Worm (Caenorhabditis elegans): ENCODE data around the gene rgs-7.

Gene rgs-7

ce11 chrX:3513715-3514114 is 28.6 kb upstream of the rgs-7 start:
- TF ChIP-seq egl-27 (tag; optimal IDR thresholded peaks at IDR 0.05) (no peak), Y55F3AM.14 (GFP tag; optimal IDR thresholded peaks at IDR 0.05) (no peak), skn-1 (tag; optimal IDR thresholded peaks at IDR 0.05) (no peak), C34F6.9 (tag; optimal IDR thresholded peaks at IDR 0.05) (no peak), sem-4 (tag; optimal IDR thresholded peaks at IDR 0.05) (no peak), R02D3.7 (tag; optimal IDR thresholded peaks at IDR 0.05) (no peak), ztf-4 (tag; optimal IDR thresholded peaks at IDR 0.05) (no peak)

- TF ChIP-seq fos-1 (tag; optimal IDR thresholded peaks at IDR 0.05) (no peak), unc-55 (GFP tag; optimal IDR thresholded peaks at IDR 0.05) (peak; percentile 13)
Measured at ce11 chrX:3517141-3517540, 25.2 kb upstream of the rgs-7 start.

- TF ChIP-seq zag-1 (tag; optimal IDR thresholded peaks at IDR 0.05) = no peak
- no peak for TF ChIP-seq lin-39 (tag; optimal IDR thresholded peaks at IDR 0.05)
- TF ChIP-seq gmeb-1 (tag; optimal IDR thresholded peaks at IDR 0.05) = no peak
- TF ChIP-seq ztf-4 (tag; optimal IDR thresholded peaks at IDR 0.05) = no peak
- no peak for TF ChIP-seq nhr-21 (tag; optimal IDR thresholded peaks at IDR 0.05)
- TF ChIP-seq mab-5 (tag; optimal IDR thresholded peaks at IDR 0.05) = no peak
Measured at ce11 chrX:3518494-3518893, 23.8 kb upstream of the rgs-7 start, which contains the start of gene npr-16. Gene npr-16 (plus strand): TSS chrX:3518794.

- TF ChIP-seq egl-27 (tag; optimal IDR thresholded peaks at IDR 0.05) (no peak), unc-39 (tag; optimal IDR thresholded peaks at IDR 0.05) (no peak), sem-4 (tag; optimal IDR thresholded peaks at IDR 0.05) (no peak)
Measured at ce11 chrX:3526712-3527111, 15.6 kb upstream of the rgs-7 start.

ce11 chrX:3532919-3533318 is 9.4 kb upstream of the rgs-7 start, which contains the start of gene F56B6.6:
Gene F56B6.6 (minus strand): TSS chrX:3533019.
- TF ChIP-seq dmd-4 (tag; optimal IDR thresholded peaks at IDR 0.05) = no peak
- TF ChIP-seq ceh-16 (tag; optimal IDR thresholded peaks at IDR 0.05) = no peak
- TF ChIP-seq gmeb-1 (tag; optimal IDR thresholded peaks at IDR 0.05) = no peak
- TF ChIP-seq nhr-237 (tag; optimal IDR thresholded peaks at IDR 0.05) = no peak
- TF ChIP-seq fos-1 (tag; optimal IDR thresholded peaks at IDR 0.05) = no peak
- TF ChIP-seq nhr-11 (tag; optimal IDR thresholded peaks at IDR 0.05) = no peak
- no peak for TF ChIP-seq nhr-21 (tag; optimal IDR thresholded peaks at IDR 0.05)
- no peak for TF ChIP-seq F13H6.1 (tag; optimal IDR thresholded peaks at IDR 0.05)
- no peak for TF ChIP-seq mab-5 (tag; optimal IDR thresholded peaks at IDR 0.05)
- TF ChIP-seq sem-4 (tag; optimal IDR thresholded peaks at IDR 0.05) = no peak
- no peak for TF ChIP-seq nhr-10 (tag; optimal IDR thresholded peaks at IDR 0.05)
- TF ChIP-seq unc-55 (GFP tag; optimal IDR thresholded peaks at IDR 0.05) = no peak
- TF ChIP-seq lin-13 (GFP tag; optimal IDR thresholded peaks at IDR 0.05) = no peak

ce11 chrX:3534218-3534617 is 8.1 kb upstream of the rgs-7 start:
- TF ChIP-seq crh-2 (tag; optimal IDR thresholded peaks at IDR 0.05) = peak; percentile 84
- TF ChIP-seq gmeb-1 (tag; optimal IDR thresholded peaks at IDR 0.05) = peak; percentile 8
- TF ChIP-seq nhr-129 (tag; optimal IDR thresholded peaks at IDR 0.05) = peak; percentile 63
- TF ChIP-seq lsy-2 (tag; optimal IDR thresholded peaks at IDR 0.05) = peak in 1 of 2 experiments; percentile 26
- no peak for TF ChIP-seq sem-4 (tag; optimal IDR thresholded peaks at IDR 0.05)
- TF ChIP-seq nhr-6 (tag; optimal IDR thresholded peaks at IDR 0.05) = no peak
- peak; percentile 35 for TF ChIP-seq sma-3 (GFP tag; optimal IDR thresholded peaks at IDR 0.05)
- TF ChIP-seq unc-39 (tag; optimal IDR thresholded peaks at IDR 0.05) = no peak
- TF ChIP-seq elt-3 (tag; optimal IDR thresholded peaks at IDR 0.05) = no peak
- TF ChIP-seq F13H6.1 (tag; optimal IDR thresholded peaks at IDR 0.05) = peak; percentile 66
- peak; percentile 78 for TF ChIP-seq fos-1 (tag; optimal IDR thresholded peaks at IDR 0.05)
- peak; percentile 51 for TF ChIP-seq sma-9 (GFP tag; optimal IDR thresholded peaks at IDR 0.05)
- no peak for TF ChIP-seq sma-9 (tag; optimal IDR thresholded peaks at IDR 0.05)

ce11 chrX:3535505-3535904 is 6.8 kb upstream of the rgs-7 start:
- TF ChIP-seq Y55F3AM.14 (GFP tag; optimal IDR thresholded peaks at IDR 0.05) (peak; percentile 31), nhr-129 (tag; optimal IDR thresholded peaks at IDR 0.05) (peak; percentile 44), aly-2 (tag; optimal IDR thresholded peaks at IDR 0.05) (no peak), zag-1 (tag; optimal IDR thresholded peaks at IDR 0.05) (peak; percentile 53)
